Worm (Caenorhabditis elegans): ENCODE results near the gene ceh-1.

ceh-1 gene

ce11 chrX:4606389-4606880, 47.5 kb downstream of the ceh-1 start (continued):
- TF ChIP-seq ahr-1 (tag; optimal IDR thresholded peaks at IDR 0.05): peak; percentile 13
- peak; percentile 41 for TF ChIP-seq unc-55 (GFP tag; optimal IDR thresholded peaks at IDR 0.05)
- TF ChIP-seq unc-42 (tag; optimal IDR thresholded peaks at IDR 0.05): peak; percentile 72
- TF ChIP-seq ceh-34 (tag; optimal IDR thresholded peaks at IDR 0.05): peak; percentile 56
- TF ChIP-seq sdc-2 (tag; optimal IDR thresholded peaks at IDR 0.05): peak; percentile 51
- TF ChIP-seq tbx-2 (tag; optimal IDR thresholded peaks at IDR 0.05): peak; percentile 53
- peak; percentile 61 for TF ChIP-seq che-1 (tag; optimal IDR thresholded peaks at IDR 0.05)
- peak; percentile 44 for TF ChIP-seq Y22D7AL.16 (tag; optimal IDR thresholded peaks at IDR 0.05)
- peak; percentile 86 for TF ChIP-seq ceh-18 (tag; optimal IDR thresholded peaks at IDR 0.05)
- peak; percentile 14; the same call in 1 of the 2 replicates for TF ChIP-seq sox-2 (GFP tag; IDR thresholded peaks at IDR 0.05)
- peak; percentile 8 for TF ChIP-seq hlh-30 (tag; optimal IDR thresholded peaks at IDR 0.05; ENCODE audit: insufficient read depth)
- TF ChIP-seq ceh-14 (tag; optimal IDR thresholded peaks at IDR 0.05): peak; percentile 21

- TF ChIP-seq pag-3 (tag; optimal IDR thresholded peaks at IDR 0.05; ENCODE audit: borderline replicate concordance) (no peak), ceh-14 (tag; optimal IDR thresholded peaks at IDR 0.05) (no peak), ceh-30 (tag; optimal IDR thresholded peaks at IDR 0.05) (no peak), ceh-48 (tag; optimal IDR thresholded peaks at IDR 0.05) (no peak), nfya-1 (tag; optimal IDR thresholded peaks at IDR 0.05) (no peak), ttx-3 (tag; optimal IDR thresholded peaks at IDR 0.05) (no peak), T23F11.4 (GFP tag; optimal IDR thresholded peaks at IDR 0.05) (no peak), elt-4 (tag; optimal IDR thresholded peaks at IDR 0.05) (no peak), sox-2 (GFP tag; IDR thresholded peaks at IDR 0.05) (no peak), Y22D7AL.16 (tag; optimal IDR thresholded peaks at IDR 0.05) (no peak), elt-2 (tag; optimal IDR thresholded peaks at IDR 0.05) (no peak), pax-1 (tag; optimal IDR thresholded peaks at IDR 0.05) (no peak), pqm-1 (tag; optimal IDR thresholded peaks at IDR 0.05) (no peak), dve-1 (tag; optimal IDR thresholded peaks at IDR 0.05) (no peak)
These were observed 48.1 kb downstream of the ceh-1 start, which contains the start of gene spat-3 for ce11 chrX:4605828-4606227. spat-3 (minus strand) TSS chrX:4605928.

- no peak for TF ChIP-seq lim-6 (tag; optimal IDR thresholded peaks at IDR 0.05)
- TF ChIP-seq ceh-9 (tag; optimal IDR thresholded peaks at IDR 0.05): no peak
- no peak for TF ChIP-seq unc-86 (tag; optimal IDR thresholded peaks at IDR 0.05)
- no peak for TF ChIP-seq ama-1 (optimal IDR thresholded peaks at IDR 0.05)
- TF ChIP-seq eyg-1 (tag; optimal IDR thresholded peaks at IDR 0.05): no peak
- no peak for TF ChIP-seq tbx-2 (tag; optimal IDR thresholded peaks at IDR 0.05)
- no peak for TF ChIP-seq pqm-1 (tag; optimal IDR thresholded peaks at IDR 0.05)
- TF ChIP-seq K09A11.1 (tag; optimal IDR thresholded peaks at IDR 0.05; ENCODE audit: insufficient read depth): no peak
- TF ChIP-seq K02D7.2 (tag; optimal IDR thresholded peaks at IDR 0.05): no peak
- no peak for TF ChIP-seq ceh-6 (GFP tag; optimal IDR thresholded peaks at IDR 0.05)
- TF ChIP-seq npax-4 (tag; optimal IDR thresholded peaks at IDR 0.05): no peak
- TF ChIP-seq sox-2 (GFP tag; IDR thresholded peaks at IDR 0.05): no peak
- TF ChIP-seq ahr-1 (tag; optimal IDR thresholded peaks at IDR 0.05): no peak
These were observed 49.8 kb downstream of the ceh-1 start for ce11 chrX:4604185-4604584.

Measured in whole organism, late embryonic.